Fruit fly (Drosophila melanogaster) whole organism, embryonic: ENCODE measurements around the gene CG13252.

Experiments used
- Antp ChIP-seq: fragments of 200-800 bp; sonication (Bioruptor generic); optimal IDR thresholded peaks from 3 replicates; lab custom pipeline; 2016; ENCODE audit warnings: missing biosample characterization, missing genetic modification characterization
- Atf-2 ChIP-seq: fragments of 200-800 bp; sonication (Bioruptor generic); optimal IDR thresholded peaks from 2 replicates; lab custom pipeline; 2016; ENCODE audit warnings: missing biosample characterization, missing genetic modification characterization
- CG10321 ChIP-seq: fragments of 200-800 bp; sonication (Bioruptor generic); IDR thresholded peaks from 2 replicates; pipeline ENCODE4 v1.3.6; 2022; ENCODE audit warnings: missing biosample characterization, missing genetic modification characterization
- CG10979 ChIP-seq: fragments of 200-800 bp; sonication (Bioruptor generic); optimal IDR thresholded peaks from 2 replicates; lab custom pipeline; 2018; ENCODE audit warnings: missing biosample characterization, mild to moderate bottlenecking, missing genetic modification characterization, moderate library complexity
- CG11085 ChIP-seq: fragments of 200-800 bp; sonication (Bioruptor generic); IDR thresholded peaks from 2 replicates; pipeline ENCODE4 v1.3.6; 2022; ENCODE audit warnings: missing biosample characterization, missing genetic modification characterization
- CG11560 ChIP-seq: fragments of 200-800 bp; sonication (Bioruptor generic); IDR thresholded peaks from 3 replicates; pipeline ENCODE4 v1.3.6; 2022; ENCODE audit warnings: missing biosample characterization, missing genetic modification characterization
- CG12391 ChIP-seq: fragments of 200-800 bp; sonication (Bioruptor generic); optimal IDR thresholded peaks from 3 replicates; lab custom pipeline; 2018; ENCODE audit warnings: missing biosample characterization, mild to moderate bottlenecking, missing genetic modification characterization, moderate library complexity
- CG14965 ChIP-seq: fragments of 200-800 bp; sonication (Bioruptor generic); optimal IDR thresholded peaks from 2 replicates; lab custom pipeline; 2016; ENCODE audit warnings: missing biosample characterization, missing genetic modification characterization, borderline replicate concordance
- CG15601 ChIP-seq: fragments of 200-800 bp; sonication (Bioruptor generic); optimal IDR thresholded peaks from 3 replicates; lab custom pipeline; 2019; ENCODE audit warnings: missing biosample characterization, mild to moderate bottlenecking, missing genetic modification characterization, moderate library complexity
- CG1603 ChIP-seq: fragments of 200-800 bp; sonication (Bioruptor generic); optimal IDR thresholded peaks from 2 replicates; lab custom pipeline; 2019; ENCODE audit warnings: missing biosample characterization, mild to moderate bottlenecking, missing genetic modification characterization, moderate library complexity
- CG1647 ChIP-seq: fragments of 200-800 bp; sonication (Bioruptor generic); optimal IDR thresholded peaks from 3 replicates; lab custom pipeline; 2016; ENCODE audit warnings: missing biosample characterization, missing genetic modification characterization
- CG1792 ChIP-seq: fragments of 200-800 bp; sonication (Bioruptor generic); optimal IDR thresholded peaks from 2 replicates; lab custom pipeline; 2016; ENCODE audit warnings: missing biosample characterization, missing genetic modification characterization
- CG2129 ChIP-seq: fragments of 200-800 bp; sonication (Bioruptor generic); IDR thresholded peaks from 2 replicates; pipeline ENCODE4 v1.3.6; 2022; ENCODE audit warnings: missing biosample characterization, missing genetic modification characterization; ENCODE audit not compliant: partially characterized antibody
- CG2202 ChIP-seq: fragments of 200-800 bp; sonication (Bioruptor generic); optimal IDR thresholded peaks from 2 replicates; lab custom pipeline; 2018; ENCODE audit warnings: missing biosample characterization, mild to moderate bottlenecking, missing genetic modification characterization
- CG30403 ChIP-seq: fragments of 200-800 bp; sonication (Bioruptor generic); optimal IDR thresholded peaks from 3 replicates; lab custom pipeline; 2016; ENCODE audit warnings: missing biosample characterization, missing genetic modification characterization
- CG3995 ChIP-seq: fragments of 200-800 bp; sonication (Bioruptor generic); optimal IDR thresholded peaks from 3 replicates; lab custom pipeline; 2016; ENCODE audit warnings: missing biosample characterization, missing genetic modification characterization
- CG4404 ChIP-seq: fragments of 200-800 bp; sonication (Bioruptor generic); IDR thresholded peaks from 2 replicates; pipeline ENCODE4 v1.3.6; 2022; ENCODE audit warnings: missing biosample characterization, missing genetic modification characterization
- CG5953 ChIP-seq: fragments of 200-800 bp; sonication (Bioruptor generic); IDR thresholded peaks from 2 replicates; pipeline ENCODE4 v1.3.6; 2022; ENCODE audit warnings: missing biosample characterization, missing genetic modification characterization
- CG7786 ChIP-seq: fragments of 200-800 bp; sonication (Bioruptor generic); optimal IDR thresholded peaks from 2 replicates; lab custom pipeline; 2016; ENCODE audit warnings: missing biosample characterization, missing genetic modification characterization
- CG7839 ChIP-seq: fragments of 200-800 bp; sonication (Bioruptor generic); optimal IDR thresholded peaks from 3 replicates; lab custom pipeline; 2018; ENCODE audit warnings: missing biosample characterization, mild to moderate bottlenecking, missing genetic modification characterization, moderate library complexity
- CG9437 ChIP-seq: fragments of 200-800 bp; sonication (Bioruptor generic); optimal IDR thresholded peaks from 2 replicates; lab custom pipeline; 2018; ENCODE audit warnings: missing biosample characterization, mild to moderate bottlenecking, missing genetic modification characterization
- D ChIP-seq, 2 experiments: fragments of 200-800 bp in 1 of 2; fragments of >200 bp in 1 of 2; sonication (Bioruptor generic) in 1 of 2; optimal IDR thresholded peaks; 2 replicates in 1 of 2; 3 replicates in 1 of 2; lab custom pipeline; 2017; ENCODE audit warnings: mild to moderate bottlenecking in 1 of 2, missing biosample characterization in 1 of 2, missing genetic modification characterization in 1 of 2, missing genetic modification reagents in 1 of 2
- Dip2 ChIP-seq: fragments of 200-800 bp; sonication (Bioruptor generic); IDR thresholded peaks from 2 replicates; pipeline ENCODE4 v1.3.6; 2022; ENCODE audit warnings: missing biosample characterization, missing genetic modification characterization
- Dip3 ChIP-seq: fragments of 200-800 bp; sonication (Bioruptor generic); optimal IDR thresholded peaks from 3 replicates; lab custom pipeline; 2016; ENCODE audit warnings: missing biosample characterization, missing genetic modification characterization
- Doc3 ChIP-seq: fragments of 200-800 bp; sonication (Bioruptor generic); IDR thresholded peaks from 3 replicates; pipeline ENCODE4 v1.3.6; 2022; ENCODE audit warnings: missing biosample characterization, missing genetic modification characterization; ENCODE audit not compliant: partially characterized antibody
- Ets97D ChIP-seq: fragments of 200-800 bp; sonication (Bioruptor generic); optimal IDR thresholded peaks from 3 replicates; lab custom pipeline; 2016; ENCODE audit warnings: missing biosample characterization, missing genetic modification characterization
- Med ChIP-seq: fragments of 200-800 bp; sonication (Bioruptor generic); peaks from one replicate; lab custom pipeline; 2016; ENCODE audit warnings: missing biosample characterization, missing genetic modification characterization, mild to moderate bottlenecking, inconsistent platforms, moderate library complexity
- NK7.1 ChIP-seq: fragments of 200-800 bp; sonication (Bioruptor generic); optimal IDR thresholded peaks from 3 replicates; lab custom pipeline; 2016; ENCODE audit warnings: missing biosample characterization, missing genetic modification characterization
- Spps ChIP-seq: fragments of 200-800 bp; sonication (Bioruptor generic); optimal IDR thresholded peaks from 2 replicates; lab custom pipeline; 2018; ENCODE audit warnings: missing biosample characterization, mild to moderate bottlenecking, missing genetic modification characterization
- TFAM ChIP-seq: fragments of 200-800 bp; sonication (Bioruptor generic); optimal IDR thresholded peaks from 2 replicates; lab custom pipeline; 2017; ENCODE audit warnings: missing biosample characterization, missing genetic modification characterization, inconsistent platforms
- Trl ChIP-seq, 3 experiments: fragments of >200 bp in 2 of 3; fragments of 200-800 bp in 1 of 3; sonication (Bioruptor generic) in 1 of 3; optimal IDR thresholded peaks; 2 replicates in 1 of 3; 3 replicates in 2 of 3; lab custom pipeline; 2016 to 2017; ENCODE audit warnings: missing biosample characterization in 1 of 3, missing genetic modification characterization in 1 of 3
- Vsx1 ChIP-seq: fragments of 200-800 bp; sonication (Bioruptor generic); optimal IDR thresholded peaks from 2 replicates; lab custom pipeline; 2017; ENCODE audit warnings: missing biosample characterization, mild to moderate bottlenecking, missing genetic modification characterization, missing genetic modification reagents
- bigmax ChIP-seq: fragments of 200-800 bp; sonication (Bioruptor generic); optimal IDR thresholded peaks from 2 replicates; lab custom pipeline; 2018; ENCODE audit warnings: missing biosample characterization, mild to moderate bottlenecking, missing genetic modification characterization
- btn ChIP-seq: fragments of 200-800 bp; sonication (Bioruptor generic); optimal IDR thresholded peaks from 2 replicates; lab custom pipeline; 2016; ENCODE audit warnings: missing biosample characterization, missing genetic modification characterization
- cg ChIP-seq: fragments of 200-800 bp; sonication (Bioruptor generic); optimal IDR thresholded peaks from 3 replicates; lab custom pipeline; 2019; ENCODE audit warnings: missing biosample characterization, mild to moderate bottlenecking, missing genetic modification characterization, moderate library complexity
- ems ChIP-seq: fragments of 200-800 bp; sonication (Bioruptor generic); optimal IDR thresholded peaks from 3 replicates; lab custom pipeline; 2016; ENCODE audit warnings: missing biosample characterization, missing genetic modification characterization
- ewg ChIP-seq: fragments of 200-800 bp; sonication (Bioruptor generic); optimal IDR thresholded peaks from 3 replicates; lab custom pipeline; 2017; ENCODE audit warnings: mild to moderate bottlenecking, missing biosample characterization, missing genetic modification reagents, missing genetic modification characterization
- inv ChIP-seq: fragments of 200-800 bp; sonication (Bioruptor generic); IDR thresholded peaks from 2 replicates; pipeline ENCODE4 v1.3.6; 2022; ENCODE audit warnings: missing biosample characterization, missing genetic modification characterization; ENCODE audit not compliant: partially characterized antibody
- lola ChIP-seq, 3 experiments: fragments of >200 bp in 2 of 3; fragments of 200-800 bp in 1 of 3; sonication (Bioruptor generic) in 1 of 3; optimal IDR thresholded peaks; 2 replicates each; lab custom pipeline; 2017 to 2019; ENCODE audit warnings: missing biosample characterization in 3 of 3, missing genetic modification characterization in 3 of 3, mild to moderate bottlenecking in 1 of 3, moderate library complexity in 1 of 3
- nmo ChIP-seq: fragments of 200-800 bp; sonication (Bioruptor generic); optimal IDR thresholded peaks from 2 replicates; lab custom pipeline; 2018; ENCODE audit warnings: missing biosample characterization, mild to moderate bottlenecking, missing genetic modification characterization, moderate library complexity
- org-1 ChIP-seq: fragments of 200-800 bp; sonication (Bioruptor generic); optimal IDR thresholded peaks from 2 replicates; lab custom pipeline; 2017; ENCODE audit warnings: missing biosample characterization, missing genetic modification characterization
- schlank ChIP-seq: fragments of 200-800 bp; sonication (Bioruptor generic); optimal IDR thresholded peaks from 2 replicates; lab custom pipeline; 2018; ENCODE audit warnings: missing biosample characterization, mild to moderate bottlenecking, missing genetic modification characterization
- sima ChIP-seq: fragments of 200-800 bp; sonication (Bioruptor generic); optimal IDR thresholded peaks from 2 replicates; lab custom pipeline; 2016; ENCODE audit warnings: missing biosample characterization, missing genetic modification characterization
- sna ChIP-seq: fragments of 200-800 bp; sonication (Bioruptor generic); IDR thresholded peaks from 2 replicates; pipeline ENCODE4 v1.3.6; 2022; ENCODE audit warnings: missing biosample characterization, missing genetic modification characterization; ENCODE audit not compliant: partially characterized antibody
- stc ChIP-seq: fragments of 200-800 bp; sonication (Bioruptor generic); IDR thresholded peaks from 2 replicates; pipeline ENCODE4 v1.3.6; 2022; ENCODE audit warnings: missing biosample characterization, missing genetic modification characterization
- usp ChIP-seq: fragments of >200 bp; optimal IDR thresholded peaks from 2 replicates; lab custom pipeline; 2017; ENCODE audit warnings: missing biosample characterization, missing genetic modification characterization
- vvl ChIP-seq: fragments of 200-800 bp; sonication (Bioruptor generic); IDR thresholded peaks from 2 replicates; pipeline ENCODE4 v1.3.6; 2022; ENCODE audit warnings: missing biosample characterization, missing genetic modification characterization

Gene CG13252

DNA sequence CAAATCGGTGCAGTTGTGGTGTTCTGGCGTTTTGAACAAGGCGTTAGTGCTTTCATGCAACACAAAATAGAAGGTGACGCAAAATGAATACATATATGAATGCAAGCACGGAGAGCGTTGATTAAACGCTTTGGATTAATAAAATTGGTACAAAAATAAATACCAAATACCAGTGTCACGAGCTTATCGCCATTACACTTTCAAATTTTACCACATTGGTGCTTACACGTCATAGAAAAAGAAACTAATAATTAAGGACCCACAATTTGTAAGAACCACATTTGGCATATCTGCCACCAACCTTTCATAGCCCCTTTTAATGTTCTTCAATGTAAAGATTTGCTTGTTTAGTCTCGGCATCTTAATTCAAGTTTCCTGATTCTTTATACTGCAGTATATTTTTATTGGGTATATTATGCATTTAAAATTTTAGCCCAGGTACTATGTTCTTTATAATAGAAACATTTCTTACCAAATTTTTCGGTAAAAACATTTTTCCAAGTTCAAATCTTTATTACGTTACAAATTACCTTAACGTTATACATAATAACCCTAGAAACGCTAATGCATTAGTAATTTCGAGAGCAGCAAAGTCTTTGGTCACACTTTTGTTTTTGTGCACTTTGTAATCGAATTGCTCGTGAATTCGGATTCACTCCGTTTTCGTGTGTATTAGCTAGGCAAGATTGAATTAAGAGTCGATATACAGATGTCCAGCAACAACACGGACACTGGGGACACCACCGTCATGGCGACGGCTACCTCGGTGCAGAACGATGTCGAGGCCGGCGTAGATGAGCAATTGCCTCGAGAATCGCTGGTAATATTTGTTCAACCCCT is 48.1 kb downstream of the CG13252 start, which contains the start of the genes Pex16 and Pex14 (continued):
- TF ChIP-seq Vsx1 (GFP tag; lab: Kevin White, UChicago): no peak
- TF ChIP-seq CG30403: peak; percentile 84
- TF ChIP-seq NK7.1 (GFP tag; lab: Kevin White, UChicago): peak; percentile 66
- TF ChIP-seq CG2202: no peak
- TF ChIP-seq CG1647 (GFP tag; lab: Kevin White, UChicago): peak; percentile 52
- peak; percentile 27 for TF ChIP-seq schlank (tag; lab: Kevin White, UChicago)
- TF ChIP-seq CG11560 (tag; lab: Robert Waterston, UW): peak; percentile 46; the same call in 1 of the 3 replicates
- no peak for TF ChIP-seq TFAM (GFP tag; lab: Kevin White, UChicago)
- TF ChIP-seq CG3995 (GFP tag; lab: Kevin White, UChicago): peak; percentile 42
- peak; percentile 68 for TF ChIP-seq CG7839 (tag; lab: Kevin White, UChicago)
- peak; percentile 79 for TF ChIP-seq CG12391 (tag; lab: Kevin White, UChicago)
- no peak for TF ChIP-seq Dip2 (GFP tag; lab: Robert Waterston, UW)
- TF ChIP-seq inv (GFP tag; lab: Robert Waterston, UW): no peak
- peak; percentile 38 for TF ChIP-seq Ets97D
- no peak for TF ChIP-seq Trl (optimal IDR thresholded peaks at IDR 0.05; lab: Kevin White, UChicago)
- TF ChIP-seq Trl (GFP tag; optimal IDR thresholded peaks at IDR 0.05; lab: Kevin White, UChicago): peak; percentile 78
- TF ChIP-seq CG9437 (GFP tag; lab: Kevin White, UChicago): peak; percentile 100
- peak; percentile 42 for TF ChIP-seq ems (GFP tag; lab: Kevin White, UChicago)
- TF ChIP-seq CG10979: peak; percentile 39
- TF ChIP-seq Antp (GFP tag; lab: Kevin White, UChicago): peak; percentile 81
- no peak for TF ChIP-seq CG2129 (GFP tag; lab: Robert Waterston, UW)
- peak; percentile 71 for TF ChIP-seq CG11085
- peak; percentile 62 for TF ChIP-seq CG5953
- TF ChIP-seq ewg (GFP tag; lab: Kevin White, UChicago): peak; percentile 38
- TF ChIP-seq CG10321 (GFP tag; lab: Robert Waterston, UW): no peak
- TF ChIP-seq sima (GFP tag; lab: Kevin White, UChicago): no peak
- TF ChIP-seq vvl: peak; percentile 78; the same call in 1 of the 2 replicates
- no peak for TF ChIP-seq usp (GFP tag; lab: Kevin White, UChicago)
- TF ChIP-seq Med: peak; percentile 96
- TF ChIP-seq CG1792 (GFP tag; lab: Kevin White, UChicago): peak; percentile 29
- TF ChIP-seq D (optimal IDR thresholded peaks at IDR 0.05; lab: Kevin White, UChicago): no peak
- peak; percentile 31 for TF ChIP-seq D (GFP tag; optimal IDR thresholded peaks at IDR 0.05; lab: Kevin White, UChicago)
- TF ChIP-seq bigmax (GFP tag; lab: Kevin White, UChicago): no peak
- TF ChIP-seq Doc3: no peak
- TF ChIP-seq stc (GFP tag; lab: Robert Waterston, UW): no peak
- peak; percentile 72 for TF ChIP-seq CG4404 (GFP tag; lab: Robert Waterston, UW)
- TF ChIP-seq lola (GFP tag; optimal IDR thresholded peaks at IDR 0.05; lab: Kevin White, UChicago): peak in 1 of 3 experiments; percentile 72
- TF ChIP-seq CG14965 (GFP tag; lab: Kevin White, UChicago): no peak
- TF ChIP-seq org-1: no peak
- TF ChIP-seq Atf-2 (GFP tag; lab: Kevin White, UChicago): peak; percentile 72
- peak; percentile 28 for TF ChIP-seq Spps (tag; lab: Kevin White, UChicago)
- peak; percentile 66 for TF ChIP-seq CG1603 (tag; lab: Kevin White, UChicago)
- no peak for TF ChIP-seq sna (GFP tag; lab: Robert Waterston, UW)
- TF ChIP-seq nmo: peak; percentile 69
- TF ChIP-seq CG7786: peak; percentile 81
- peak; percentile 45 for TF ChIP-seq btn (GFP tag; lab: Kevin White, UChicago)
- peak; percentile 69 for TF ChIP-seq Dip3 (GFP tag; lab: Kevin White, UChicago)
- TF ChIP-seq cg (GFP tag; lab: Kevin White, UChicago): no peak
- TF ChIP-seq CG15601 (tag; lab: Kevin White, UChicago): no peak
